Worm (Caenorhabditis elegans) whole organism, young adult: ENCODE measurements around the gene F01G12.18.

Experiments
- B0261.1 ChIP-seq: sonication (generic microtip); optimal IDR thresholded peaks from 2 replicates; lab custom pipeline; 2016; ENCODE audit warnings: mild to moderate bottlenecking, missing genetic modification characterization, moderate library complexity, missing compliant biosample characterization
- C06A6.2 ChIP-seq: fragments of 200-800 bp; sonication (Bioruptor generic); conservative IDR thresholded peaks from 2 replicates; pipeline ENCODE4 v1.3.6; 2022; ENCODE audit warnings: missing genetic modification characterization, missing compliant biosample characterization
- C17E4.6 ChIP-seq: fragments of 200-800 bp; sonication (Bioruptor generic); IDR thresholded peaks from 2 replicates; pipeline ENCODE4 v1.3.6; 2022; ENCODE audit warnings: missing genetic modification reagents, missing genetic modification characterization, missing compliant biosample characterization
- F10E7.11 ChIP-seq: sonication (generic microtip); optimal IDR thresholded peaks from 2 replicates; lab custom pipeline; 2017; ENCODE audit warnings: mild to moderate bottlenecking, missing genetic modification characterization, moderate library complexity, missing compliant biosample characterization
- F39B2.1 ChIP-seq: fragments of 200-800 bp; sonication (Bioruptor generic); IDR thresholded peaks from 2 replicates; pipeline ENCODE4 v1.3.6; 2022; ENCODE audit warnings: missing genetic modification reagents, missing genetic modification characterization, missing compliant biosample characterization
- F49E8.2 ChIP-seq: sonication (generic microtip); optimal IDR thresholded peaks from 3 replicates; lab custom pipeline; 2017; ENCODE audit warnings: missing genetic modification characterization, mild to moderate bottlenecking, missing compliant biosample characterization, antibody characterized with exemption, moderate library complexity; ENCODE audit not compliant: insufficient read depth
- F57A8.1 ChIP-seq: fragments of 200-800 bp; sonication (Bioruptor generic); optimal IDR thresholded peaks from 2 replicates; lab custom pipeline; 2018; ENCODE audit warnings: mild to moderate bottlenecking, missing genetic modification characterization, moderate library complexity, missing compliant biosample characterization
- K12H6.12 ChIP-seq: fragments of 200-800 bp; sonication (Bioruptor generic); optimal IDR thresholded peaks from 2 replicates; lab custom pipeline; 2018; ENCODE audit warnings: mild to moderate bottlenecking, missing genetic modification characterization, missing compliant biosample characterization
- T26A5.8 ChIP-seq: sonication (generic microtip); optimal IDR thresholded peaks from 2 replicates; lab custom pipeline; 2016; ENCODE audit warnings: missing genetic modification characterization, missing compliant biosample characterization
- Y79H2A.3 ChIP-seq: fragments of 200-800 bp; sonication (Bioruptor generic); conservative IDR thresholded peaks from 2 replicates; pipeline ENCODE4 v1.3.6; 2022; ENCODE audit warnings: missing genetic modification reagents, missing genetic modification characterization, missing compliant biosample characterization
- ZK185.1 ChIP-seq: sonication (generic microtip); optimal IDR thresholded peaks from 2 replicates; lab custom pipeline; 2016; ENCODE audit warnings: mild to moderate bottlenecking, missing genetic modification characterization, missing compliant biosample characterization; ENCODE audit not compliant: poor library complexity, severe bottlenecking
- bed-1 ChIP-seq: fragments of 200-800 bp; sonication (Bioruptor generic); IDR thresholded peaks from 2 replicates; pipeline ENCODE4 v1.3.6; 2022; ENCODE audit warnings: missing genetic modification reagents, missing genetic modification characterization, missing compliant biosample characterization
- bed-2 ChIP-seq: fragments of 200-800 bp; sonication (Bioruptor generic); IDR thresholded peaks from 2 replicates; pipeline ENCODE4 v1.3.6; 2022; ENCODE audit warnings: missing genetic modification reagents, missing genetic modification characterization, missing compliant biosample characterization
- cebp-1 ChIP-seq, 2 experiments: fragments of 200-800 bp in 1 of 2; sonication (Bioruptor generic) in 1 of 2; sonication (generic microtip) in 1 of 2; IDR thresholded peaks in 1 of 2; optimal IDR thresholded peaks in 1 of 2; 2 replicates each; pipeline versions ENCODE4 v1.3.6 to Lab custom; 2017 to 2022; ENCODE audit warnings: missing compliant biosample characterization in 2 of 2, missing genetic modification characterization in 2 of 2, mild to moderate bottlenecking in 1 of 2, missing genetic modification reagents in 1 of 2, moderate library complexity in 1 of 2
- ceh-100 ChIP-seq: fragments of 200-800 bp; sonication (Bioruptor generic); IDR thresholded peaks from 2 replicates; pipeline ENCODE4 v1.3.6; 2022; ENCODE audit warnings: missing genetic modification reagents, missing genetic modification characterization, missing compliant biosample characterization
- ceh-40 ChIP-seq: fragments of 200-800 bp; sonication (Bioruptor generic); IDR thresholded peaks from 2 replicates; pipeline ENCODE4 v1.3.6; 2022; ENCODE audit warnings: missing genetic modification characterization, missing compliant biosample characterization
- ceh-58 ChIP-seq: fragments of 200-800 bp; sonication (Bioruptor generic); IDR thresholded peaks from 2 replicates; pipeline ENCODE4 v1.3.6; 2022; ENCODE audit warnings: missing genetic modification characterization, missing compliant biosample characterization
- ceh-79 ChIP-seq: sonication (generic microtip); optimal IDR thresholded peaks from 2 replicates; lab custom pipeline; 2017; ENCODE audit warnings: mild to moderate bottlenecking, missing genetic modification characterization, missing compliant biosample characterization
- die-1 ChIP-seq: sonication (generic microtip); optimal IDR thresholded peaks from 2 replicates; lab custom pipeline; 2016; ENCODE audit warnings: missing genotype, mild to moderate bottlenecking, missing genetic modification characterization, missing compliant biosample characterization
- dox-1 ChIP-seq: fragments of 200-800 bp; sonication (Bioruptor generic); IDR thresholded peaks from 2 replicates; pipeline ENCODE4 v1.3.6; 2022; ENCODE audit warnings: missing genetic modification reagents, missing genetic modification characterization, missing compliant biosample characterization
- efl-1 ChIP-seq: fragments of 150-350 bp; optimal IDR thresholded peaks from 2 replicates; lab custom pipeline; 2014; ENCODE audit warnings: missing biosample characterization, missing genetic modification reagents, missing genetic modification characterization
- egrh-3 ChIP-seq: fragments of 200-800 bp; sonication (Bioruptor generic); IDR thresholded peaks from 2 replicates; pipeline ENCODE4 v1.3.6; 2022; ENCODE audit warnings: missing genetic modification reagents, missing genetic modification characterization, missing compliant biosample characterization
- hlh-26 ChIP-seq: fragments of 200-800 bp; sonication (Bioruptor generic); conservative IDR thresholded peaks from 2 replicates; pipeline ENCODE4 v1.3.6; 2022; ENCODE audit warnings: missing genetic modification reagents, missing genetic modification characterization, missing compliant biosample characterization
- hmg-20 ChIP-seq: fragments of 200-800 bp; sonication (Bioruptor generic); IDR thresholded peaks from 2 replicates; pipeline ENCODE4 v1.3.6; 2022; ENCODE audit warnings: missing genetic modification reagents, missing genetic modification characterization, missing compliant biosample characterization
- lsy-27 ChIP-seq: sonication (generic microtip); optimal IDR thresholded peaks from 2 replicates; lab custom pipeline; 2017; ENCODE audit warnings: missing genetic modification characterization, mild to moderate bottlenecking, missing compliant biosample characterization, antibody characterized with exemption, missing genotype, borderline replicate concordance; ENCODE audit not compliant: insufficient read depth
- madf-6 ChIP-seq: fragments of 200-800 bp; sonication (Bioruptor generic); IDR thresholded peaks from 2 replicates; pipeline ENCODE4 v1.3.6; 2022; ENCODE audit warnings: missing genetic modification reagents, missing genetic modification characterization, missing compliant biosample characterization
- mcd-1 ChIP-seq: fragments of 200-800 bp; sonication (Bioruptor generic); IDR thresholded peaks from 2 replicates; pipeline ENCODE4 v1.3.6; 2022; ENCODE audit warnings: missing genetic modification reagents, missing genetic modification characterization, missing compliant biosample characterization
- mes-4 ChIP-seq: sonication (generic microtip); optimal IDR thresholded peaks from 2 replicates; lab custom pipeline; 2016; ENCODE audit warnings: missing genotype, missing genetic modification characterization, missing compliant biosample characterization
- nhr-120 ChIP-seq: fragments of 200-800 bp; sonication (Bioruptor generic); IDR thresholded peaks from 2 replicates; pipeline ENCODE4 v1.3.6; 2022; ENCODE audit warnings: missing genetic modification characterization, missing compliant biosample characterization
- nhr-179 ChIP-seq: sonication (generic microtip); optimal IDR thresholded peaks from 2 replicates; lab custom pipeline; 2016; ENCODE audit warnings: mild to moderate bottlenecking, missing genetic modification characterization, missing compliant biosample characterization
- nhr-27 ChIP-seq: fragments of 200-800 bp; sonication (Bioruptor generic); optimal IDR thresholded peaks from 2 replicates; lab custom pipeline; 2018; ENCODE audit warnings: mild to moderate bottlenecking, missing genetic modification characterization, moderate library complexity, missing compliant biosample characterization
- nhr-80 ChIP-seq: sonication (generic microtip); optimal IDR thresholded peaks from 2 replicates; lab custom pipeline; 2016; ENCODE audit warnings: missing genetic modification characterization, missing compliant biosample characterization
- sdz-38 ChIP-seq: sonication (generic microtip); optimal IDR thresholded peaks from 2 replicates; lab custom pipeline; 2016; ENCODE audit warnings: missing genotype, missing genetic modification characterization, missing compliant biosample characterization
- snpc-1.1 ChIP-seq: sonication (generic microtip); optimal IDR thresholded peaks from 2 replicates; lab custom pipeline; 2017; ENCODE audit warnings: missing genetic modification characterization, mild to moderate bottlenecking, missing compliant biosample characterization, antibody characterized with exemption, moderate library complexity, missing genotype, missing genetic modification reagents; ENCODE audit not compliant: insufficient read depth
- snpc-4 ChIP-seq, 5 experiments: fragments of 150-350 bp in 1 of 5; sonication (generic microtip) in 4 of 5; optimal IDR thresholded peaks; 2 replicates each; lab custom pipeline; 2014 to 2018; ENCODE audit warnings: missing genetic modification characterization in 5 of 5, missing biosample characterization in 3 of 5, antibody characterized with exemption in 2 of 5, mild to moderate bottlenecking in 2 of 5, missing compliant biosample characterization in 2 of 5, missing genotype in 2 of 5, moderate library complexity in 2 of 5, missing genetic modification reagents in 1 of 5
- xnd-1 ChIP-seq: sonication (generic microtip); optimal IDR thresholded peaks from 2 replicates; lab custom pipeline; 2016; ENCODE audit warnings: missing genotype, missing genetic modification reagents, missing genetic modification characterization, missing compliant biosample characterization
- zfh-2 ChIP-seq: fragments of 200-800 bp; sonication (Bioruptor generic); conservative IDR thresholded peaks from 2 replicates; pipeline ENCODE4 v1.3.6; 2022; ENCODE audit warnings: missing genetic modification reagents, missing genetic modification characterization, missing compliant biosample characterization
- zim-3 ChIP-seq: sonication (generic microtip); optimal IDR thresholded peaks from 2 replicates; lab custom pipeline; 2017; ENCODE audit warnings: mild to moderate bottlenecking, missing genetic modification characterization, moderate library complexity, missing compliant biosample characterization
- ztf-3 ChIP-seq: fragments of 200-800 bp; sonication (Bioruptor generic); optimal IDR thresholded peaks from 2 replicates; lab custom pipeline; 2018; ENCODE audit warnings: mild to moderate bottlenecking, missing genetic modification characterization, missing compliant biosample characterization

The F01G12.18 gene

DNA sequence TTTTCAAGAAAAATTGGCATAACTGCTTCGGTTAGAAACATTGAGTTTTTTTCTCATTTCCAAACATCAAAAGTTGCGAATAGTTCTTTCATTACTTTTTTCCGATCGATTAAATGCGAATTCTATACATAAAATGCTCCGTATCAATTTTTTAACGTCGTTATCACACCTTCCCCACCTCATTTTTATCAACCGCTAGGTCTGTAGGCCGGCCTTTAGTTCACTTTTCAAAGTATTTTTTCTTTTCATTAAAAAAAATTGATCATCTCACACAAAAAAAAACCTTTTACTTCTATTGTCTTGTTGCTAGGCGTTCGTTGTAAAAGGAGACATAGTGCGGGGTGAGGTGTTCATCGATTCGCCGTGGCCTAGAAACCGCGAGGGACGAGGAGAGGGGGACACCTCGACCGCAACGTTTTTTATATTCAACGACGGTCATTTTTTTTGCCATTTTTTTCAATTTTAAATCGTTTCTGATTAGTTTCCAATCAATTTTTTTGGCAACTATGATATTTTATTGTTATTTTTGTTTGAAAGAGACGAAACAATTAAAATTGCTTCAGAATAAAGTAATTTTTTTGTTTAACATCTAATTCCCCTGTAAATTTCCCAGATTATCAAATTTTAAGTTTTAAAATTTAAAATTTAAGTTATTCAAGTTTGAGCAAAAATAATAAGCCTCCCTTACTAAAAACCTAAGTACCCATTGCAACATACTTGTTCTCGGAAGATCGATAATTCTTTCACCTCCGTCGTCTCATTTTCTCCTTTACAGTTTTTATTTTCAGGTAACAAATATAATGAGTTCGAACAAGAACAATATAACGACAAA, 22.2 kb downstream of the F01G12.18 start, which contains the start of gene sur-7:
sur-7 (plus strand) TSS at position 782 of the 832 bp plus-strand sequence.
- TF ChIP-seq mcd-1 (GFP tag; lab: Robert Waterston, UW) (0 out of 2 replicates have a peak, but pooled peaks have one; percentile 20), nhr-80 (tag; lab: Kevin White, UChicago) (peak; percentile 49), snpc-4 (GFP tag; optimal IDR thresholded peaks at IDR 0.05; lab: Kevin White, UChicago) (no peak), snpc-4 (tag; optimal IDR thresholded peaks at IDR 0.05; lab: Kevin White, UChicago) (no peak), ceh-79 (tag; lab: Kevin White, UChicago) (no peak)

- TF ChIP-seq F39B2.1 (GFP tag; lab: Robert Waterston, UW) (no peak), nhr-27 (tag; lab: Kevin White, UChicago) (no peak), K12H6.12 (tag; lab: Kevin White, UChicago) (no peak), hlh-26 (GFP tag; lab: Robert Waterston, UW) (no peak), ceh-40 (GFP tag; lab: Robert Waterston, UW) (no peak), zim-3 (tag; lab: Kevin White, UChicago) (no peak), ztf-3 (no peak), hmg-20 (GFP tag; lab: Robert Waterston, UW) (no peak), dox-1 (GFP tag; lab: Robert Waterston, UW) (no peak), lsy-27 (no peak), nhr-179 (tag; lab: Kevin White, UChicago) (no peak), F57A8.1 (GFP tag; lab: Kevin White, UChicago) (no peak), snpc-1.1 (tag; lab: Kevin White, UChicago) (no peak), zfh-2 (GFP tag; lab: Robert Waterston, UW) (no peak), egrh-3 (GFP tag; lab: Robert Waterston, UW) (no peak), cebp-1 (GFP tag; IDR thresholded peaks at IDR 0.05; lab: Robert Waterston, UW) (no peak), cebp-1 (tag; optimal IDR thresholded peaks at IDR 0.05; lab: Kevin White, UChicago) (no peak), mes-4 (tag; lab: Kevin White, UChicago) (no peak)
Observed at ce11 chrX:16369454-16369853, 28.8 kb downstream of the F01G12.18 start.

DNA sequence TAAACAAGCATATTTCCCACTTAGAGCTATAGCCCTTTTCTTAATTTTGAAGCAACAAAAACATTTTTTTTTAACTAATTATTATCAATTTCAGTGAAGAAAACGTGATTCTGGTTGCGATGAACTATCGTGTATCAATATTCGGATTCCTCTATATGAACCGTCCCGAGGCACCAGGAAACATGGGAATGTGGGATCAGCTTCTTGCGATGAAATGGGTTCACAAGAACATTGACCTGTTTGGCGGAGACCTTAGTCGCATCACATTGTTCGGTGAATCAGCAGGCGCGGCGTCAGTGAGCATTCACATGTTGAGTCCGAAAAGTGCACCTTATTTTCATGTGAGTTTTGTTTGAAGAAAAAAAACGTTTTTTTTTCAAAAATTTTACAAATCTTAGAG, 29.3 kb downstream of the F01G12.18 start:
- no peak for TF ChIP-seq bed-2 (GFP tag; lab: Robert Waterston, UW)
- TF ChIP-seq die-1 (tag; lab: Kevin White, UChicago): no peak
- no peak for TF ChIP-seq C17E4.6 (GFP tag; lab: Robert Waterston, UW)
- no peak for TF ChIP-seq sdz-38 (tag; lab: Kevin White, UChicago)
- no peak for TF ChIP-seq ZK185.1 (tag; lab: Kevin White, UChicago)
- TF ChIP-seq C06A6.2 (GFP tag; lab: Robert Waterston, UW): no peak

DNA sequence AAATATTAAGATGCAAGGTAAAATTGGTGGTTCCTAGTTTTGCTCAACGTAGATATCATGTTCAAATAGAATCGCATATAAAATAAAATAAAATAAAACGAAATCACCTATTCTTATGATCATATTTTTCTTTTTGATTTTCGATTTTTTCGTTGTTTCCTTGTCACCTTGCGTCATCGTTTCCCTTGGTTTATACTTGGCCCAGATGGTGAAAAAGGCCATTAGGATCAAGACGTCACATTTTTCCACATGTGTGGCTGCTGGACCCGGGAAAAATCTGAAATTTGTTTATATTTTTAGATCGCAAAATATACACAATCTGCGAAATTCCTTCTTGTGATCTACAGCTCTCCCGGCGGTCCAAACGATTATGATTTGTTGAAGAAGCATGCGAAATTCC, 31.3 kb downstream of the F01G12.18 start, which contains the start of gene ace-1:
ace-1 (plus strand) TSS at position 301 of the 400 bp plus-strand sequence.
- TF ChIP-seq B0261.1 (tag; lab: Kevin White, UChicago) (no peak), T26A5.8 (tag; lab: Kevin White, UChicago) (no peak), xnd-1 (tag; lab: Kevin White, UChicago) (no peak), nhr-120 (GFP tag; lab: Robert Waterston, UW) (no peak), Y79H2A.3 (GFP tag; lab: Robert Waterston, UW) (no peak), F49E8.2 (no peak), ceh-100 (GFP tag; lab: Robert Waterston, UW) (no peak), F10E7.11 (tag; lab: Kevin White, UChicago) (no peak), bed-1 (GFP tag; lab: Robert Waterston, UW) (no peak), egrh-3 (GFP tag; lab: Robert Waterston, UW) (no peak), efl-1 (GFP tag; lab: Kevin White, UChicago) (no peak), ceh-58 (no peak), madf-6 (no peak)
